Fruit fly (Drosophila melanogaster) whole organism, embryonic: Measurements from ENCODE around the gene CG33664.
A peak's percentile ranks its signal among the peaks of the same experiment; 100 is the strongest.

Experiments used
- Asciz ChIP-seq: fragments of 200-800 bp; sonication (Bioruptor generic); optimal IDR thresholded peaks from 2 replicates; lab custom pipeline; 2017; ENCODE audit warnings: missing biosample characterization, mild to moderate bottlenecking, missing genetic modification characterization, missing genetic modification reagents
- CG10431 ChIP-seq: fragments of 200-800 bp; sonication (Bioruptor generic); optimal IDR thresholded peaks from 3 replicates; lab custom pipeline; 2018; ENCODE audit warnings: missing biosample characterization, mild to moderate bottlenecking, missing genetic modification characterization
- CG11085 ChIP-seq: fragments of 200-800 bp; sonication (Bioruptor generic); IDR thresholded peaks from 2 replicates; pipeline ENCODE4 v1.3.6; 2022; ENCODE audit warnings: missing biosample characterization, missing genetic modification characterization
- CG12236 ChIP-seq: fragments of 200-800 bp; sonication (Bioruptor generic); optimal IDR thresholded peaks from 2 replicates; lab custom pipeline; 2016; ENCODE audit warnings: missing biosample characterization, missing genetic modification characterization
- CG12659 ChIP-seq: fragments of 200-800 bp; sonication (Bioruptor generic); optimal IDR thresholded peaks from 3 replicates; lab custom pipeline; 2017; ENCODE audit warnings: mild to moderate bottlenecking, missing biosample characterization, missing genetic modification reagents, missing genetic modification characterization
- CG14050 ChIP-seq: fragments of 200-800 bp; sonication (Bioruptor generic); IDR thresholded peaks from 3 replicates; pipeline ENCODE4 v1.3.6; 2022; ENCODE audit warnings: missing biosample characterization, missing genetic modification characterization
- CG14710 ChIP-seq: fragments of 200-800 bp; sonication (Bioruptor generic); optimal IDR thresholded peaks from 3 replicates; lab custom pipeline; 2019; ENCODE audit warnings: missing biosample characterization, mild to moderate bottlenecking, missing genetic modification characterization, moderate library complexity
- CG14965 ChIP-seq: fragments of 200-800 bp; sonication (Bioruptor generic); optimal IDR thresholded peaks from 2 replicates; lab custom pipeline; 2016; ENCODE audit warnings: missing biosample characterization, missing genetic modification characterization, borderline replicate concordance
- CG15011 ChIP-seq: fragments of 200-800 bp; sonication (Bioruptor generic); optimal IDR thresholded peaks from 3 replicates; lab custom pipeline; 2018; ENCODE audit warnings: missing biosample characterization, mild to moderate bottlenecking, missing genetic modification characterization
- CG17385 ChIP-seq: fragments of 200-800 bp; sonication (Bioruptor generic); optimal IDR thresholded peaks from 3 replicates; lab custom pipeline; 2018; ENCODE audit warnings: missing biosample characterization, mild to moderate bottlenecking, missing genetic modification characterization
- CG31388 ChIP-seq: fragments of 200-800 bp; sonication (Bioruptor generic); optimal IDR thresholded peaks from 2 replicates; lab custom pipeline; 2016; ENCODE audit warnings: missing biosample characterization, missing genetic modification characterization
- CG34376 ChIP-seq: fragments of 200-800 bp; sonication (Bioruptor generic); optimal IDR thresholded peaks from 2 replicates; lab custom pipeline; 2018; ENCODE audit warnings: missing biosample characterization, mild to moderate bottlenecking, missing genetic modification characterization
- CG4360 ChIP-seq: fragments of 200-800 bp; sonication (Bioruptor generic); IDR thresholded peaks from 2 replicates; pipeline ENCODE4 v1.3.6; 2022; ENCODE audit warnings: missing biosample characterization, missing genetic modification characterization
- CG5245 ChIP-seq: fragments of 200-800 bp; sonication (Bioruptor generic); optimal IDR thresholded peaks from 3 replicates; lab custom pipeline; 2016; ENCODE audit warnings: missing biosample characterization, missing genetic modification characterization
- CG6254 ChIP-seq: fragments of 200-800 bp; sonication (Bioruptor generic); optimal IDR thresholded peaks from 3 replicates; lab custom pipeline; 2017; ENCODE audit warnings: mild to moderate bottlenecking, missing biosample characterization, missing genetic modification reagents, missing genetic modification characterization
- CG6272 ChIP-seq: fragments of 200-800 bp; sonication (Bioruptor generic); IDR thresholded peaks from 2 replicates; pipeline ENCODE4 v1.3.6; 2022; ENCODE audit warnings: missing biosample characterization, missing genetic modification characterization
- CG7928 ChIP-seq: fragments of 200-800 bp; sonication (Bioruptor generic); optimal IDR thresholded peaks from 2 replicates; lab custom pipeline; 2017; ENCODE audit warnings: missing biosample characterization, mild to moderate bottlenecking, missing genetic modification characterization
- CG8089 ChIP-seq: fragments of 200-800 bp; sonication (Bioruptor generic); optimal IDR thresholded peaks from 3 replicates; lab custom pipeline; 2016; ENCODE audit warnings: missing biosample characterization, missing genetic modification characterization
- CG8924 ChIP-seq: fragments of 200-800 bp; optimal IDR thresholded peaks from 3 replicates; lab custom pipeline; 2019; ENCODE audit warnings: missing biosample characterization, mild to moderate bottlenecking, missing genetic modification characterization, moderate library complexity
- CG9727 ChIP-seq: fragments of 200-800 bp; sonication (Bioruptor generic); optimal IDR thresholded peaks from 3 replicates; lab custom pipeline; 2017; ENCODE audit warnings: missing biosample characterization, mild to moderate bottlenecking, missing genetic modification characterization
- CkIIα-i1 ChIP-seq: fragments of 200-800 bp; sonication (Bioruptor generic); IDR thresholded peaks from 2 replicates; pipeline ENCODE4 v1.3.6; 2022; ENCODE audit warnings: missing biosample characterization, missing genetic modification characterization
- Dfd ChIP-seq, 2 experiments: fragments of >200 bp; optimal IDR thresholded peaks; 2 replicates each; lab custom pipeline; 2017; ENCODE audit warnings: missing biosample characterization in 2 of 2, missing genetic modification characterization in 2 of 2
- Fer3 ChIP-seq: fragments of 200-800 bp; sonication (Bioruptor generic); optimal IDR thresholded peaks from 2 replicates; lab custom pipeline; 2018; ENCODE audit warnings: missing biosample characterization, mild to moderate bottlenecking, missing genetic modification characterization, moderate library complexity
- GATAe ChIP-seq: fragments of 200-800 bp; sonication (Bioruptor generic); conservative IDR thresholded peaks from 2 replicates; pipeline ENCODE4 v1.3.6; 2022; ENCODE audit warnings: missing biosample characterization, missing genetic modification characterization
- Kr ChIP-seq: fragments of 200-800 bp; sonication (Bioruptor generic); optimal IDR thresholded peaks from 2 replicates; lab custom pipeline; 2017; ENCODE audit warnings: missing biosample characterization, mild to moderate bottlenecking, missing genetic modification characterization
- Nf-YB ChIP-seq: fragments of 200-800 bp; sonication (Bioruptor generic); optimal IDR thresholded peaks from 3 replicates; lab custom pipeline; 2019; ENCODE audit warnings: missing biosample characterization, mild to moderate bottlenecking, missing genetic modification characterization, moderate library complexity
- Pdp1 ChIP-seq, 2 experiments: fragments of 200-800 bp; sonication (Bioruptor generic); optimal IDR thresholded peaks; 3 replicates each; lab custom pipeline; 2016; ENCODE audit warnings: missing biosample characterization in 2 of 2, missing genetic modification characterization in 2 of 2, mild to moderate bottlenecking in 1 of 2, moderate library complexity in 1 of 2
- Ptx1 ChIP-seq: fragments of 200-800 bp; sonication (Bioruptor generic); IDR thresholded peaks from 2 replicates; pipeline ENCODE4 v1.3.6; 2022; ENCODE audit warnings: missing biosample characterization, missing genetic modification characterization
- az2 ChIP-seq: fragments of 200-800 bp; sonication (Bioruptor generic); optimal IDR thresholded peaks from 3 replicates; lab custom pipeline; 2016; ENCODE audit warnings: missing biosample characterization, missing genetic modification characterization
- ci ChIP-seq: fragments of 200-800 bp; sonication (Bioruptor generic); IDR thresholded peaks from 3 replicates; pipeline ENCODE4 v1.3.6; 2022; ENCODE audit warnings: missing biosample characterization, missing genetic modification characterization
- corto ChIP-seq: fragments of 200-800 bp; sonication (Bioruptor generic); optimal IDR thresholded peaks from 2 replicates; lab custom pipeline; 2016; ENCODE audit warnings: missing biosample characterization, mild to moderate bottlenecking, missing genetic modification characterization, moderate library complexity
- gsb-n ChIP-seq: fragments of 200-800 bp; sonication (Bioruptor generic); optimal IDR thresholded peaks from 3 replicates; lab custom pipeline; 2018; ENCODE audit warnings: missing biosample characterization, mild to moderate bottlenecking, missing genetic modification characterization
- ham ChIP-seq: fragments of 200-800 bp; sonication (Bioruptor generic); IDR thresholded peaks from 2 replicates; pipeline ENCODE4 v1.3.6; 2022; ENCODE audit warnings: missing biosample characterization, missing genetic modification characterization
- nerfin-2 ChIP-seq: fragments of 200-800 bp; sonication (Bioruptor generic); IDR thresholded peaks from 2 replicates; pipeline ENCODE4 v1.3.6; 2022; ENCODE audit warnings: missing biosample characterization, missing genetic modification characterization; ENCODE audit not compliant: partially characterized antibody
- prd ChIP-seq, 3 experiments: fragments of >200 bp in 2 of 3; fragments of 200-800 bp in 1 of 3; sonication (Bioruptor generic) in 1 of 3; optimal IDR thresholded peaks in 2 of 3; IDR thresholded peaks in 1 of 3; 2 replicates in 2 of 3; 3 replicates in 1 of 3; pipeline versions ENCODE4 v1.3.6 to Lab custom; 2017 to 2022; ENCODE audit warnings: missing biosample characterization in 1 of 3, missing genetic modification characterization in 1 of 3
- run ChIP-seq: fragments of 200-800 bp; sonication (Bioruptor generic); optimal IDR thresholded peaks from 3 replicates; lab custom pipeline; 2018; ENCODE audit warnings: missing biosample characterization, mild to moderate bottlenecking, missing genetic modification characterization
- slou ChIP-seq: fragments of 200-800 bp; sonication (Bioruptor generic); optimal IDR thresholded peaks from 3 replicates; lab custom pipeline; 2016; ENCODE audit warnings: missing biosample characterization, missing genetic modification characterization
- ssp ChIP-seq: fragments of 200-800 bp; sonication (Bioruptor generic); IDR thresholded peaks from 2 replicates; pipeline ENCODE4 v1.3.6; 2022; ENCODE audit warnings: missing biosample characterization, missing genetic modification characterization
- stwl ChIP-seq: fragments of 200-800 bp; sonication (Bioruptor generic); optimal IDR thresholded peaks from 3 replicates; lab custom pipeline; 2018; ENCODE audit warnings: missing biosample characterization, mild to moderate bottlenecking, missing genetic modification characterization, moderate library complexity
- tio ChIP-seq: fragments of 200-800 bp; sonication (Bioruptor generic); optimal IDR thresholded peaks from 2 replicates; lab custom pipeline; 2017; ENCODE audit warnings: missing biosample characterization, missing genetic modification characterization, inconsistent platforms
- toy ChIP-seq: fragments of 200-800 bp; sonication (Bioruptor generic); IDR thresholded peaks from 2 replicates; pipeline ENCODE4 v1.3.6; 2022; ENCODE audit warnings: missing biosample characterization, missing genetic modification characterization
- trh ChIP-seq: fragments of 200-800 bp; sonication (Bioruptor generic); optimal IDR thresholded peaks from 2 replicates; lab custom pipeline; 2016; ENCODE audit warnings: missing biosample characterization, missing genetic modification characterization
- tx ChIP-seq: fragments of 200-800 bp; sonication (Bioruptor generic); optimal IDR thresholded peaks from 2 replicates; lab custom pipeline; 2016; ENCODE audit warnings: missing biosample characterization, missing genetic modification characterization
- unc-4 ChIP-seq: fragments of 200-800 bp; sonication (Bioruptor generic); IDR thresholded peaks from 2 replicates; pipeline ENCODE4 v1.3.6; 2022; ENCODE audit warnings: missing biosample characterization, missing genetic modification characterization; ENCODE audit not compliant: partially characterized antibody
- vnd ChIP-seq: fragments of 200-800 bp; sonication (Bioruptor generic); IDR thresholded peaks from 3 replicates; pipeline ENCODE4 v1.3.6; 2022; ENCODE audit warnings: missing biosample characterization, missing genetic modification characterization; ENCODE audit not compliant: partially characterized antibody
- yki ChIP-seq: fragments of >200 bp; optimal IDR thresholded peaks from 3 replicates; lab custom pipeline; 2018
- zen ChIP-seq: fragments of 200-800 bp; sonication (Bioruptor generic); optimal IDR thresholded peaks from 3 replicates; lab custom pipeline; 2018; ENCODE audit warnings: missing biosample characterization, mild to moderate bottlenecking, missing genetic modification characterization, moderate library complexity
- zen2 ChIP-seq: fragments of 200-800 bp; sonication (Bioruptor generic); IDR thresholded peaks from 3 replicates; pipeline ENCODE4 v1.3.6; 2022; ENCODE audit warnings: missing biosample characterization, missing genetic modification characterization; ENCODE audit not compliant: partially characterized antibody

Gene CG33664

DNA sequence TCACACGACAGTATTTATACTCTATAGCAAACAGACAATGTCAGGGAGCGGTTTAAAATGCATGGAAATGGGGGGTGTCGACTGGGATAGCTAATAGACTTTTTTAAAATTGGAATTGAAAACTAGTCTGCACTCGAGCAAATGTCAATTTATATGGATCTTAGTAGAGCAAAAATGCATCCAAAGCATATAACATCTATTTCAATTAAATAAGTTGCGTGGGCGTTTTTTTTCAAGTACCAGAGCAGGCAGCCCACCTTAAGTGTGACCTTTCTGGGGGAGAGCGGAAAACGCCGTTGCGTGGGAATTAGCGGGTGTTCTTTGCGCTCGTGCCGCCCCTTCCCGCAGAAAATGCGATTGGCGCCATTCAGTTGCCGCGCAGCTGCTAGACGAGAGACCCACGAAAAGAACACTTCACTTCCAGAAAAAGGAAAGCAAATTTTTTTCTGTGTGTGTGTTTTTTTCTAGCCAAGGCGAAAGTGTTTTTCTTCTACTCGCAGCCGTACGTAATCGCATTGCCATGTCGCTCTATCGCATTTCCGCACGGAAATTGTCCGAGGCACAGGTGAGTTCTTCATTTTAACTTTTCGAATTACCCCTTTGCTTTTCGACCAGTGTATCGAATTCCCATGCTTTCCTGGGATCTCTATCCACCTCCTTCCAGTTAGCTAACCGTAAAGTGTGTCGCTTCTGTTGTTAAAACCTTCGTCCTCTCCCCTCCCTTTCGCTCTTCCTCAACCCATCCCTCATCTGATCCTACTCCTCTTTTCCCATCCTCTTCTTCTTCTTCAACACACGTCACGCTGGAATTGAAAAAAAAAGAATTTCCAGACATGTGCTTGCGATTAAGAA is 31.9 kb upstream of the CG33664 start (continued):
- peak; percentile 24 for TF ChIP-seq CG7928 (GFP tag; lab: Kevin White, UChicago)
- no peak for TF ChIP-seq CG31388
- TF ChIP-seq zen (tag; lab: Kevin White, UChicago): no peak
- TF ChIP-seq CG11085 (GFP tag; lab: Robert Waterston, UW): no peak
- peak; percentile 85 for TF ChIP-seq CG17385 (GFP tag; lab: Kevin White, UChicago)
- no peak for TF ChIP-seq GATAe (GFP tag; lab: Robert Waterston, UW)
- peak; percentile 50 for TF ChIP-seq CG34376
- 0 out of 2 replicates have a peak, but pooled peaks have one; percentile 30 for TF ChIP-seq nerfin-2 (GFP tag; lab: Robert Waterston, UW)
- TF ChIP-seq corto (GFP tag; lab: Kevin White, UChicago): no peak
- no peak for TF ChIP-seq CG5245 (GFP tag; lab: Kevin White, UChicago)
- TF ChIP-seq CG8089: no peak
- TF ChIP-seq tio (GFP tag; lab: Kevin White, UChicago): no peak
- TF ChIP-seq CG14050 (GFP tag; lab: Robert Waterston, UW): no peak
- TF ChIP-seq trh: no peak
- no peak for TF ChIP-seq Asciz (GFP tag; lab: Kevin White, UChicago)
- TF ChIP-seq Dfd (GFP tag; optimal IDR thresholded peaks at IDR 0.05; lab: Kevin White, UChicago): no peak
- TF ChIP-seq gsb-n (tag; lab: Kevin White, UChicago): no peak
- TF ChIP-seq CG6272 (GFP tag; lab: Robert Waterston, UW): no peak
- TF ChIP-seq CG14965 (GFP tag; lab: Kevin White, UChicago): no peak
- TF ChIP-seq prd (optimal IDR thresholded peaks at IDR 0.05; lab: Kevin White, UChicago): no peak
- TF ChIP-seq prd (GFP tag; IDR thresholded peaks at IDR 0.05; lab: Robert Waterston, UW): no peak
- no peak for TF ChIP-seq Ptx1 (GFP tag; lab: Robert Waterston, UW)
- no peak for TF ChIP-seq ham (GFP tag; lab: Robert Waterston, UW)
- TF ChIP-seq yki: no peak
- peak; percentile 60 for TF ChIP-seq stwl
- peak; percentile 10 for TF ChIP-seq tx (GFP tag; lab: Kevin White, UChicago)
- TF ChIP-seq CG12659 (GFP tag; lab: Kevin White, UChicago): peak; percentile 56
- peak; percentile 15 for TF ChIP-seq CG8924 (tag; lab: Kevin White, UChicago)
- TF ChIP-seq Pdp1 (GFP tag; optimal IDR thresholded peaks at IDR 0.05; lab: Kevin White, UChicago): peak in 1 of 2 experiments; percentile 27
- no peak for TF ChIP-seq CkIIα-i1
- no peak; the same call in 1 of the 2 replicates for TF ChIP-seq CG4360 (GFP tag; lab: Robert Waterston, UW)
- TF ChIP-seq CG14710 (tag; lab: Kevin White, UChicago): peak; percentile 64
- TF ChIP-seq Fer3 (tag; lab: Kevin White, UChicago): no peak
- TF ChIP-seq CG10431 (GFP tag; lab: Kevin White, UChicago): peak; percentile 32
- peak; percentile 91 for TF ChIP-seq CG6254 (GFP tag; lab: Kevin White, UChicago)
- no peak for TF ChIP-seq run (tag; lab: Kevin White, UChicago)
- TF ChIP-seq slou: no peak
- peak; percentile 10 for TF ChIP-seq CG15011 (GFP tag; lab: Kevin White, UChicago)
- no peak for TF ChIP-seq toy (GFP tag; lab: Robert Waterston, UW)
- no peak for TF ChIP-seq Nf-YB (GFP tag; lab: Kevin White, UChicago)
- peak; percentile 44 for TF ChIP-seq CG9727 (GFP tag; lab: Kevin White, UChicago)
- no peak for TF ChIP-seq ci (GFP tag; lab: Robert Waterston, UW)
- no peak for TF ChIP-seq Kr (GFP tag; lab: Kevin White, UChicago)
- TF ChIP-seq ssp (GFP tag; lab: Robert Waterston, UW): no peak
- no peak for TF ChIP-seq zen2 (GFP tag; lab: Robert Waterston, UW)
- peak; percentile 40; the same call in 1 of the 2 replicates for TF ChIP-seq unc-4 (GFP tag; lab: Robert Waterston, UW)
- no peak for TF ChIP-seq CG12236 (GFP tag; lab: Kevin White, UChicago)
- no peak for TF ChIP-seq vnd (GFP tag; lab: Robert Waterston, UW)
- no peak for TF ChIP-seq az2 (GFP tag; lab: Kevin White, UChicago)
